Worm (Caenorhabditis elegans) whole organism, late embryonic: Measurements from ENCODE around the gene B0457.6.
A peak's percentile ranks its signal among the peaks of the same experiment; 100 is the strongest.

Experiments
- C08G9.2 ChIP-seq: sonication (generic microtip); optimal IDR thresholded peaks from 2 replicates; lab custom pipeline; 2016; ENCODE audit warnings: mild to moderate bottlenecking, missing genetic modification characterization, moderate library complexity, missing compliant biosample characterization
- C38D4.7 ChIP-seq: fragments of 200-800 bp; sonication (Bioruptor generic); optimal IDR thresholded peaks from 2 replicates; lab custom pipeline; 2018; ENCODE audit warnings: mild to moderate bottlenecking, missing genetic modification characterization, moderate library complexity, missing compliant biosample characterization
- K02D7.2 ChIP-seq: sonication (generic microtip); optimal IDR thresholded peaks from 2 replicates; lab custom pipeline; 2017; ENCODE audit warnings: mild to moderate bottlenecking, missing genetic modification characterization, missing compliant biosample characterization
- ceh-18 ChIP-seq: sonication (generic microtip); optimal IDR thresholded peaks from 2 replicates; lab custom pipeline; 2016; ENCODE audit warnings: missing genetic modification characterization, missing compliant biosample characterization
- ceh-2 ChIP-seq: sonication (generic microtip); optimal IDR thresholded peaks from 2 replicates; lab custom pipeline; 2016; ENCODE audit warnings: missing genotype, missing genetic modification characterization, missing compliant biosample characterization
- ceh-30 ChIP-seq: fragments of 150-350 bp; optimal IDR thresholded peaks from 2 replicates; lab custom pipeline; 2014; ENCODE audit warnings: missing biosample characterization, missing genetic modification characterization
- ceh-31 ChIP-seq: sonication (generic microtip); optimal IDR thresholded peaks from 2 replicates; lab custom pipeline; 2016; ENCODE audit warnings: missing genetic modification characterization, missing compliant biosample characterization
- ceh-34 ChIP-seq: sonication (generic microtip); optimal IDR thresholded peaks from 2 replicates; lab custom pipeline; 2016; ENCODE audit warnings: mild to moderate bottlenecking, missing genetic modification characterization, missing compliant biosample characterization
- ceh-45 ChIP-seq: fragments of 200-800 bp; sonication (Bioruptor generic); IDR thresholded peaks from 2 replicates; pipeline ENCODE4 v1.3.6; 2022; ENCODE audit warnings: missing genetic modification reagents, missing genetic modification characterization, missing compliant biosample characterization
- ceh-9 ChIP-seq: sonication (generic microtip); optimal IDR thresholded peaks from 2 replicates; lab custom pipeline; 2016; ENCODE audit warnings: mild to moderate bottlenecking, missing genetic modification characterization, inconsistent platforms, missing compliant biosample characterization
- che-1 ChIP-seq: sonication (generic microtip); optimal IDR thresholded peaks from 2 replicates; lab custom pipeline; 2016; ENCODE audit warnings: mild to moderate bottlenecking, missing genetic modification characterization, missing compliant biosample characterization
- dve-1 ChIP-seq: sonication (generic microtip); optimal IDR thresholded peaks from 2 replicates; lab custom pipeline; 2017; ENCODE audit warnings: antibody characterized with exemption, mild to moderate bottlenecking, missing genetic modification characterization, missing compliant biosample characterization
- elt-4 ChIP-seq: sonication (generic microtip); optimal IDR thresholded peaks from 2 replicates; lab custom pipeline; 2016; ENCODE audit warnings: missing genetic modification characterization, missing compliant biosample characterization
- eyg-1 ChIP-seq: sonication (generic microtip); optimal IDR thresholded peaks from 2 replicates; lab custom pipeline; 2016; ENCODE audit warnings: missing genotype, missing genetic modification characterization, missing compliant biosample characterization
- fkh-6 ChIP-seq: sonication (generic microtip); optimal IDR thresholded peaks from 2 replicates; lab custom pipeline; 2016; ENCODE audit warnings: missing genetic modification characterization, missing compliant biosample characterization
- hlh-6 ChIP-seq: sonication (generic microtip); optimal IDR thresholded peaks from 2 replicates; lab custom pipeline; 2016; ENCODE audit warnings: missing genotype, missing genetic modification characterization, missing compliant biosample characterization
- nhr-11 ChIP-seq: fragments of 150-350 bp; optimal IDR thresholded peaks from 2 replicates; lab custom pipeline; 2014; ENCODE audit warnings: missing biosample characterization, missing genetic modification characterization
- nhr-232 ChIP-seq: sonication (generic microtip); optimal IDR thresholded peaks from 2 replicates; lab custom pipeline; 2016; ENCODE audit warnings: missing genetic modification characterization, missing compliant biosample characterization
- npax-4 ChIP-seq: sonication (generic microtip); optimal IDR thresholded peaks from 2 replicates; lab custom pipeline; 2016; ENCODE audit warnings: missing genetic modification characterization, missing compliant biosample characterization
- odd-2 ChIP-seq: sonication (generic microtip); optimal IDR thresholded peaks from 2 replicates; lab custom pipeline; 2017; ENCODE audit warnings: antibody characterized with exemption, mild to moderate bottlenecking, missing genetic modification characterization, missing compliant biosample characterization
- pag-3 ChIP-seq: sonication (generic microtip); optimal IDR thresholded peaks from 2 replicates; lab custom pipeline; 2016; ENCODE audit warnings: missing compliant biosample characterization, missing genetic modification characterization, borderline replicate concordance
- pha-2 ChIP-seq: sonication (generic microtip); optimal IDR thresholded peaks from 2 replicates; lab custom pipeline; 2017; ENCODE audit warnings: mild to moderate bottlenecking, missing genetic modification characterization, missing compliant biosample characterization
- pha-4 ChIP-seq: fragments of 150-350 bp; optimal IDR thresholded peaks from 2 replicates; lab custom pipeline; 2018; ENCODE audit warnings: missing biosample characterization, missing genetic modification reagents, missing genetic modification characterization
- pros-1 ChIP-seq: fragments of 150-350 bp; optimal IDR thresholded peaks from 2 replicates; lab custom pipeline; 2014; ENCODE audit warnings: missing biosample characterization, missing genetic modification reagents, missing genetic modification characterization
- ref-2 ChIP-seq: sonication (generic microtip); optimal IDR thresholded peaks from 2 replicates; lab custom pipeline; 2016; ENCODE audit warnings: missing genetic modification characterization, missing compliant biosample characterization
- sox-2 ChIP-seq: fragments of 200-800 bp; sonication (Bioruptor generic); IDR thresholded peaks from 2 replicates; pipeline ENCODE4 v1.3.6; 2022; ENCODE audit warnings: missing genetic modification reagents, missing genetic modification characterization, missing compliant biosample characterization
- tbx-2 ChIP-seq: sonication (generic microtip); optimal IDR thresholded peaks from 2 replicates; lab custom pipeline; 2016; ENCODE audit warnings: missing genetic modification characterization, missing compliant biosample characterization
- tbx-7 ChIP-seq: sonication (generic microtip); optimal IDR thresholded peaks from 2 replicates; lab custom pipeline; 2016; ENCODE audit warnings: missing genotype, missing genetic modification characterization, missing compliant biosample characterization
- unc-3 ChIP-seq, 2 experiments: fragments of 200-800 bp in 1 of 2; sonication (Bioruptor generic) in 1 of 2; sonication (generic microtip) in 1 of 2; conservative IDR thresholded peaks in 1 of 2; optimal IDR thresholded peaks in 1 of 2; 2 replicates each; pipeline versions ENCODE4 v1.3.6 to Lab custom; 2016 to 2022; ENCODE audit warnings: missing compliant biosample characterization in 2 of 2, missing genetic modification characterization in 2 of 2, missing genetic modification reagents in 1 of 2
- unc-42 ChIP-seq: sonication (generic microtip); optimal IDR thresholded peaks from 2 replicates; lab custom pipeline; 2016; ENCODE audit warnings: missing genotype, missing genetic modification characterization, missing compliant biosample characterization

B0457.6 gene

DNA sequence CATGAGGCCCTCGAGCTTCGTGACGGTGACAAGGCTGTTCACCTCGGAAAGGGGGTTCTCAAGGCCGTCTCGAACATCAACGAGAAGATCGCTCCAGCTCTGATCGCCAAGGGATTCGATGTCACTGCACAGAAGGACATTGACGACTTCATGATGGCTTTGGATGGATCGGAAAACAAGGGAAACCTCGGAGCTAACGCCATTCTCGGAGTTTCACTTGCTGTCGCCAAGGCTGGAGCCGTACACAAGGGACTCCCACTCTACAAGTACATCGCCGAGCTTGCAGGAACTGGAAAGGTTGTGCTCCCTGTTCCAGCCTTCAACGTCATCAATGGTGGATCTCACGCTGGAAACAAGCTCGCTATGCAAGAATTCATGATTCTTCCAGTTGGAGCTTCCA, 10.2 kb downstream of the B0457.6 start:
- TF ChIP-seq ceh-9 (tag; lab: Kevin White, UChicago) (no peak), C08G9.2 (no peak), sox-2 (GFP tag; lab: Robert Waterston, UW) (no peak), dve-1 (no peak), ceh-31 (tag; lab: Kevin White, UChicago) (no peak), C38D4.7 (GFP tag; lab: Kevin White, UChicago) (no peak), che-1 (tag; lab: Kevin White, UChicago) (no peak), K02D7.2 (tag; lab: Kevin White, UChicago) (no peak), elt-4 (no peak), tbx-2 (tag; lab: Kevin White, UChicago) (no peak), fkh-6 (tag; lab: Kevin White, UChicago) (no peak), ceh-18 (no peak), pag-3 (tag; lab: Kevin White, UChicago) (no peak)
- TF ChIP-seq, all 69 proteins: peak for 0

DNA sequence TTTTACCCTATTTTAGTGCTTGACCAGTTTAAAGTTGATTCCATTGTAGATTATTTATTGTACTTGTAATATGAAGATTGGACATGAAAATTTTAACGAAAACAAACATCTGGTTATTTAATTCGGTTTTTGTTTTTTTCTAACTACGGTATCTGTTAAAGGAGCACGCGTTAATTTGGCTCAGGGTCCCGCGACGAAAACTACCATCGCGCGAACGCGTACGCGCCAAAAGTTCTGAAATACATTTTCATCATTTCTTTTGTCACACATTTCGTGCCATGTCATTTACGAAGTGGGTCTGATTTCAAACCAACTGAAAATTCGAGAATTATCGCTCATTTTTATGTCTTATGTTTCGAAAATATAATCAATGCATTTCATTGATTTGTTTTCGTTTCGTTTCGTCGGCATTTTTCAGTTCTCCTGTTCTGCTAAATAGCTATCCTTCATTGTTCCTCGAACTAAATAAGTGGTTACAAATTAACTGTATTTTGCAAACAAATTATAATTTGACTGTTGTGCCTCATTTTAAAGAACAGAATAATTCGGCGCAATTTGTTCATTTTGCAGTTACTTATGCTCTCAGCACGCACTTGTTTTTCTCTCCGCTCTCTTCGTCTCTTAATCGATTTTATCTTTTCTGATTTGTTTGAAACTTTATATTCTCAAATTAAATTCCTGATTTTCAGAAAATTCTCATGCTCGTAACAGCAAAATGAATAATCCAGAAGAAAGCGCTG, 11.6 kb downstream of the B0457.6 start, which contains the start of gene T21B10.3:
TSS of gene T21B10.3 (plus strand) at position 690 of the 740 bp plus-strand sequence.
- TF ChIP-seq ceh-45: no peak
- no peak for TF ChIP-seq nhr-11 (tag; lab: Kevin White, UChicago)
- TF ChIP-seq ceh-18: no peak
- TF ChIP-seq odd-2 (tag; lab: Kevin White, UChicago): no peak
- no peak for TF ChIP-seq nhr-232 (tag; lab: Kevin White, UChicago)
- TF ChIP-seq ceh-2 (tag; lab: Kevin White, UChicago): no peak
- TF ChIP-seq ceh-9 (tag; lab: Kevin White, UChicago): no peak
- no peak for TF ChIP-seq che-1 (tag; lab: Kevin White, UChicago)
- TF ChIP-seq npax-4 (tag; lab: Kevin White, UChicago): no peak
- no peak for TF ChIP-seq ref-2 (tag; lab: Kevin White, UChicago)
- no peak for TF ChIP-seq tbx-7 (tag; lab: Kevin White, UChicago)
- no peak for TF ChIP-seq tbx-2 (tag; lab: Kevin White, UChicago)
- TF ChIP-seq ceh-30 (tag; lab: Kevin White, UChicago): no peak

DNA sequence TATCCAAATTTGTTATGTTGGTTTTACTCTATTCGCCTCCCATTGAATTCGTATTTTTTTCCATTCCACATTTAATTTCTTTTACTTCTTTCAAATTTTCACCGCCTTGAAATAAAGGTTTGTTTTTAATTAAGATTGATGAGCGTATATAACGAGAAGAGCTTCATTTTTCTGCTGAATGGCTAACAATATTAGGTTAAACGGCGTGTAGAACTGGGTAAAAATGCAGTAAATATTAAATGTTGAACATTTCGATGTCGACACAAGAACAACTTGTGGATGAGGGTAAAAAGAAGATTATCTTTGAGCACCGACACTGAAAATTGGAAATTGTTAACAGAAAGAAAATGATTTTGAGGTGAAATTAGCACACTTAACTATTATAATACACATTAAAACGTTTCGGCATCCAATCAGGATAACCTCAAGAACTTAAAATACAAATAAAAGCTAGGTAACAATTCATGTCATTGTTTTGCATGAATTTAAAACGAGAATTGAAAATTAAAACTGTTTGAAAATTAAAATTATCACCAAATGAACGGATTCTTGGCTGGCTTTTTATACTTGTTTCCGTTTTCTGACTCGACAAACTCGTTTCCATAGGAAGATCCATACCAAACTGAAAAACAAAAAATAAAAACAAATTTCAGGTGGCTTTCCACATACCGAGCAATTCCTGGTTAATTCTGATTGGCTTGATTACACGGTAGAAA, 16.8 kb downstream of the B0457.6 start:
- TF ChIP-seq eyg-1 (tag; lab: Kevin White, UChicago) (no peak), pha-2 (tag; lab: Kevin White, UChicago) (no peak), pros-1 (tag; lab: Kevin White, UChicago) (no peak), ceh-34 (no peak), pha-4 (no peak)

DNA sequence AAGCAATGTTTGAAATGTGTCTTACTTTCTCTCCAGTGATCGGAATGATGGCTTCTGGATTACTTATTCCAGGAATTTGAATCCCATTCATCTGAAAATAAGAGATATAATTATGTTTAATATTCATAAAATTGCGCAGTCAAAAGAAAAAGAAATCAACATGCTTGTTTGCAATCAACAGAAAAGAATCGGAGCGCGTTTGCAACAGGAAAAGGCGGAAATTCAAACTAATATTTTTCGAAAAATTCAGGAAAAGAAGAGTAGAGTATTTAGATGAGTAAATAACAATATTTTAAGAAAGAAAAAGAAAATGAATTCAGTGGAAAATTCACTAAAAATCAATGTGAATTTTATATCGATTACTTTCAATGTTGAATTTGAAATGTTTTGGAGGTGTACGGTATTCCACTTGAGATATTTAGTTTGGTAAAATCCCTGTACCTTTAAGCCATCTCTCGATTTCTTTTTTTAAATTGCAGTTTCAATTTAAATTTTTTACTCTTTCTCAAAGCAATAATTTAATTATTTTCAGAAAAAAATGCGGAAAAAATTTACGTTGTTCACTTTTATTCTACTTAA, 18.2 kb downstream of the B0457.6 start, which contains the start of the genes set-17 and T21B10.4:
TSS of gene set-17 (minus strand) at position 127 of the 579 bp plus-strand sequence.
TSS of gene T21B10.4 (plus strand) at position 533 of the 579 bp plus-strand sequence.
- no peak for TF ChIP-seq hlh-6 (tag; lab: Kevin White, UChicago)

DNA sequence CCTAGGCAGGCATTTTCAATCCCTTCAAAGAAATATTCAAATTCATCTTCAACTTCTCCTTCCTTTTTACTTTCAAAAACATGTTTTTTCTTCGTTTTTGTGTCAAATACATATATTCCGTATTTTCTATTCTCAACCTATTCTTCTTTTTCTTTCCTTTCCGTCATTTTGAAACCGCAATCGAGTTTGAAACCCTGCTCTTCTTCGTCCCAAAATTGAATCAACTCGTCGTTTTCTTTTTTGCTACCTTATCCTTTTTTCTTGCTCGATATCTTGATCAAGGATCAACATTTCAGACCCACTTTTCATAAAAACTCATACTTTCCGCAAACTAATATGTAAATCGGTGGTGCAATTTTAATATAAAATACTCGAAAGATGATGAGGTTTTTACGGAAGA, 22.9 kb downstream of the B0457.6 start:
- TF ChIP-seq unc-3 (GFP tag; conservative IDR thresholded peaks at IDR 0.05; lab: Robert Waterston, UW) (no peak), unc-3 (tag; optimal IDR thresholded peaks at IDR 0.05; lab: Kevin White, UChicago) (no peak), unc-42 (peak; percentile 82)
